Worm (Caenorhabditis elegans) whole organism, mixed stage, embryonic: Measurements from ENCODE around the gene dpf-6.
A peak's percentile ranks its signal among the peaks of the same experiment; 100 is the strongest.

Experiments used
- M03D4.4 ChIP-seq: sonication (generic microtip); optimal IDR thresholded peaks from 2 replicates; lab custom pipeline; 2017; ENCODE audit warnings: mild to moderate bottlenecking, missing genetic modification characterization, missing compliant biosample characterization
- bed-3 ChIP-seq: fragments of 200-800 bp; sonication (Bioruptor generic); optimal IDR thresholded peaks from 3 replicates; lab custom pipeline; 2018; ENCODE audit warnings: mild to moderate bottlenecking, missing genetic modification characterization, moderate library complexity, missing compliant biosample characterization
- blmp-1 ChIP-seq: fragments of 150-350 bp; optimal IDR thresholded peaks from 2 replicates; lab custom pipeline; 2014; ENCODE audit warnings: missing biosample characterization, missing genetic modification characterization
- ceh-39 ChIP-seq: fragments of 150-350 bp; optimal IDR thresholded peaks from 2 replicates; lab custom pipeline; 2014; ENCODE audit warnings: missing biosample characterization, missing genetic modification characterization
- ceh-83 ChIP-seq: fragments of 200-800 bp; sonication (Bioruptor generic); optimal IDR thresholded peaks from 2 replicates; lab custom pipeline; 2018; ENCODE audit warnings: mild to moderate bottlenecking, missing genetic modification characterization, missing compliant biosample characterization
- ces-1 ChIP-seq: fragments of 150-350 bp; optimal IDR thresholded peaks from 2 replicates; lab custom pipeline; 2014; ENCODE audit warnings: missing biosample characterization, missing genetic modification reagents, missing genetic modification characterization
- cnd-1 ChIP-seq: fragments of 200-800 bp; sonication (Bioruptor generic); optimal IDR thresholded peaks from 2 replicates; lab custom pipeline; 2018; ENCODE audit warnings: mild to moderate bottlenecking, missing genetic modification characterization, missing compliant biosample characterization
- drap-1 ChIP-seq: fragments of 200-800 bp; sonication (Bioruptor generic); optimal IDR thresholded peaks from 3 replicates; lab custom pipeline; 2018; ENCODE audit warnings: mild to moderate bottlenecking, missing genetic modification characterization, missing compliant biosample characterization
- elt-1 ChIP-seq: sonication (generic microtip); optimal IDR thresholded peaks from 2 replicates; lab custom pipeline; 2017; ENCODE audit warnings: missing genetic modification characterization, mild to moderate bottlenecking, missing compliant biosample characterization, antibody characterized with exemption, moderate library complexity, borderline replicate concordance; ENCODE audit not compliant: insufficient read depth
- elt-3 ChIP-seq: fragments of 150-350 bp; optimal IDR thresholded peaks from 2 replicates; lab custom pipeline; 2014; ENCODE audit warnings: missing biosample characterization, missing genetic modification characterization
- flh-1 ChIP-seq: fragments of 200-800 bp; sonication (Bioruptor generic); optimal IDR thresholded peaks from 2 replicates; lab custom pipeline; 2018; ENCODE audit warnings: mild to moderate bottlenecking, missing genetic modification characterization, moderate library complexity, missing compliant biosample characterization
- ham-2 ChIP-seq: fragments of 200-800 bp; sonication (Bioruptor generic); optimal IDR thresholded peaks from 2 replicates; lab custom pipeline; 2018; ENCODE audit warnings: mild to moderate bottlenecking, missing genetic modification characterization, missing compliant biosample characterization
- hlh-1 ChIP-seq: fragments of 150-350 bp; optimal IDR thresholded peaks from 2 replicates; lab custom pipeline; 2014; ENCODE audit warnings: missing biosample characterization, missing genetic modification reagents, missing genetic modification characterization
- lin-32 ChIP-seq: fragments of 200-800 bp; sonication (Bioruptor generic); optimal IDR thresholded peaks from 2 replicates; lab custom pipeline; 2018; ENCODE audit warnings: mild to moderate bottlenecking, missing genetic modification characterization, missing compliant biosample characterization
- lsy-2 ChIP-seq: fragments of 150-350 bp; optimal IDR thresholded peaks from 2 replicates; lab custom pipeline; 2014; ENCODE audit warnings: missing biosample characterization, missing genetic modification characterization
- mab-5 ChIP-seq: fragments of 150-350 bp; optimal IDR thresholded peaks from 2 replicates; lab custom pipeline; 2014; ENCODE audit warnings: missing biosample characterization, missing genetic modification characterization
- mep-1 ChIP-seq: fragments of 150-350 bp; optimal IDR thresholded peaks from 2 replicates; lab custom pipeline; 2017; ENCODE audit warnings: missing biosample characterization, missing genetic modification reagents, missing genetic modification characterization, inconsistent platforms
- mls-2 ChIP-seq: sonication (generic microtip); optimal IDR thresholded peaks from 2 replicates; lab custom pipeline; 2016; ENCODE audit warnings: mild to moderate bottlenecking, missing genetic modification characterization, moderate library complexity, missing compliant biosample characterization
- nhr-12 ChIP-seq: fragments of 150-350 bp; optimal IDR thresholded peaks from 2 replicates; lab custom pipeline; 2014; ENCODE audit warnings: missing biosample characterization, missing genetic modification characterization
- nhr-2 ChIP-seq: fragments of 150-350 bp; optimal IDR thresholded peaks from 2 replicates; lab custom pipeline; 2014; ENCODE audit warnings: missing biosample characterization, missing genetic modification characterization
- nhr-237 ChIP-seq: fragments of 150-350 bp; optimal IDR thresholded peaks from 2 replicates; lab custom pipeline; 2014; ENCODE audit warnings: missing biosample characterization, missing genetic modification characterization
- nhr-28 ChIP-seq: fragments of 150-350 bp; optimal IDR thresholded peaks from 2 replicates; lab custom pipeline; 2014; ENCODE audit warnings: missing biosample characterization, missing genetic modification characterization
- nhr-76 ChIP-seq: sonication (generic microtip); optimal IDR thresholded peaks from 2 replicates; lab custom pipeline; 2017; ENCODE audit warnings: missing biosample characterization, missing genetic modification characterization
- pha-4 ChIP-seq: fragments of 150-350 bp; optimal IDR thresholded peaks from 2 replicates; lab custom pipeline; 2018; ENCODE audit warnings: missing biosample characterization, missing genetic modification reagents, missing genetic modification characterization
- sem-2 ChIP-seq: fragments of 200-800 bp; sonication (Bioruptor generic); optimal IDR thresholded peaks from 2 replicates; lab custom pipeline; 2018; ENCODE audit warnings: mild to moderate bottlenecking, missing genetic modification characterization, missing compliant biosample characterization
- snpc-4 ChIP-seq: fragments of 150-350 bp; optimal IDR thresholded peaks from 2 replicates; lab custom pipeline; 2014; ENCODE audit warnings: missing biosample characterization, missing genetic modification characterization
- sptf-1 ChIP-seq: sonication (generic microtip); optimal IDR thresholded peaks from 2 replicates; lab custom pipeline; 2017; ENCODE audit warnings: mild to moderate bottlenecking, missing genetic modification characterization, moderate library complexity, missing compliant biosample characterization
- tbx-8 ChIP-seq: fragments of 200-800 bp; sonication (Bioruptor generic); optimal IDR thresholded peaks from 2 replicates; lab custom pipeline; 2018; ENCODE audit warnings: mild to moderate bottlenecking, missing genetic modification characterization, moderate library complexity, missing compliant biosample characterization
- unc-120 ChIP-seq: sonication (generic microtip); optimal IDR thresholded peaks from 2 replicates; lab custom pipeline; 2017; ENCODE audit warnings: missing genetic modification characterization, missing compliant biosample characterization; ENCODE audit not compliant: poor library complexity, severe bottlenecking
- unc-62 ChIP-seq: fragments of 150-350 bp; optimal IDR thresholded peaks from 2 replicates; lab custom pipeline; 2014; ENCODE audit warnings: missing biosample characterization, missing genetic modification reagents, missing genetic modification characterization
- zip-8 ChIP-seq: fragments of 150-350 bp; optimal IDR thresholded peaks from 2 replicates; lab custom pipeline; 2014; ENCODE audit warnings: missing biosample characterization, missing genetic modification characterization
- ztf-11 ChIP-seq: fragments of 150-350 bp; optimal IDR thresholded peaks from 2 replicates; lab custom pipeline; 2014; ENCODE audit warnings: missing biosample characterization, missing genetic modification characterization

dpf-6 gene

DNA sequence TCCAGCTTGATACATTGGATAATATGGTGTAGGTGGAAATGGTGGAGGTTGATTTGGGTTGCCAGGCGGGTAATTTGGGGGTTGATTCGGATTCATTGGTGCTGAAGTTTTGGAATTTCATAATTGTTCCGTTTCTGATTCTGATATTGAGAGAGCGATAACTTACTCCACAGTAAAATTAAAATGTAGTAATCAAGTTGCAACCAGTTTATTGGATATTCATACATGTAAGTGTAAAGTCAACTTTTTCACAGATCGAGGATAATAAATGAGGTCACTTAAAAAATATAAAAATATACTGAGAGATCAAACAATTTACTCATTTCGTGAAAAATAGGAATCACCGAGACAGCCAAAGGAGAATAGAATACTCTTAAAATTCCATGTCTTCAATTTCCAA, 10.1 kb upstream of the dpf-6 start, which contains the start of gene mdt-30:
TSS of gene mdt-30 (minus strand) at position 101 of the 400 bp plus-strand sequence.
- no peak for TF ChIP-seq cnd-1
- no peak for TF ChIP-seq nhr-76 (tag; lab: Kevin White, UChicago)
- TF ChIP-seq sptf-1 (tag; lab: Kevin White, UChicago), result no peak
- no peak for TF ChIP-seq pha-4 (tag; lab: Kevin White, UChicago)
- no peak for TF ChIP-seq ham-2 (GFP tag; lab: Kevin White, UChicago)
- TF ChIP-seq ztf-11 (tag; lab: Kevin White, UChicago), result no peak
- TF ChIP-seq ceh-39 (tag; lab: Kevin White, UChicago), result no peak
- TF ChIP-seq M03D4.4 (tag; lab: Kevin White, UChicago), result no peak
- no peak for TF ChIP-seq blmp-1 (tag; lab: Kevin White, UChicago)
- no peak for TF ChIP-seq nhr-2 (tag; lab: Kevin White, UChicago)
- TF ChIP-seq sem-2 (GFP tag; lab: Kevin White, UChicago), result no peak
- TF ChIP-seq tbx-8, result no peak
- TF ChIP-seq drap-1, result no peak
- no peak for TF ChIP-seq zip-8 (tag; lab: Kevin White, UChicago)
- no peak for TF ChIP-seq elt-3
- no peak for TF ChIP-seq mep-1
- TF ChIP-seq mls-2, result no peak

ce11 chrIII:8029487-8029886, 8.6 kb upstream of the dpf-6 start, which contains the start of gene F44B9.8:
TSS of gene F44B9.8 (minus strand) at chrIII:8029649.
- TF ChIP-seq snpc-4 (tag; lab: Kevin White, UChicago) (no peak), nhr-2 (tag; lab: Kevin White, UChicago) (no peak), nhr-28 (tag; lab: Kevin White, UChicago) (no peak), pha-4 (tag; lab: Kevin White, UChicago) (peak; percentile 17), flh-1 (no peak), lsy-2 (tag; lab: Kevin White, UChicago) (peak; percentile 39), mls-2 (no peak), nhr-237 (tag; lab: Kevin White, UChicago) (peak; percentile 31), hlh-1 (tag; lab: Kevin White, UChicago) (no peak), ceh-83 (GFP tag; lab: Kevin White, UChicago) (no peak), elt-3 (no peak), ztf-11 (tag; lab: Kevin White, UChicago) (no peak), nhr-76 (tag; lab: Kevin White, UChicago) (no peak), mep-1 (no peak), unc-62 (GFP tag; lab: Kevin White, UChicago) (no peak), sptf-1 (tag; lab: Kevin White, UChicago) (no peak), sem-2 (GFP tag; lab: Kevin White, UChicago) (no peak), lin-32 (GFP tag; lab: Kevin White, UChicago) (no peak)

DNA sequence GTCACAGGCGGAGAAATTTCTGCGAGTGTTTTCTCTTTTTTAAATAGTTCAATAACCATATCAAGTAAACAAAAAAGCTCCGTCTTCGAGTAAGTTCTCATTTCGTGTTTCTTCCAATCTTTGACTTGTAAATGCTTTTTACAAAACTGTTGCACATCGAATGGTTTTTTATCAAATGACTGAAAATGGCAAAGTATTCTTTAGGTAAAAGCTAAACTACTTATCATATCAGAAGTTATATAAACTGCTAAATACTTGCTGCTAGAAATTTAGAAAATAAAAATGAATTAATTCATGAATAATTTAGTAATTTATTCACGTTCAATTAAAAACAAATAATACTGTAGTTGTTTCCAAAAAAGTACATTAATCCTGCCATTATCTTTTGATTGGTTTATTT, 7.1 kb upstream of the dpf-6 start, which contains the start of gene F44B9.9:
TSS of gene F44B9.9 (minus strand) at position 101 of the 400 bp plus-strand sequence.
- TF ChIP-seq nhr-12 (tag; lab: Kevin White, UChicago) (no peak), lsy-2 (tag; lab: Kevin White, UChicago) (no peak), flh-1 (no peak), ztf-11 (tag; lab: Kevin White, UChicago) (no peak), nhr-28 (tag; lab: Kevin White, UChicago) (no peak), elt-1 (no peak), hlh-1 (tag; lab: Kevin White, UChicago) (no peak), blmp-1 (tag; lab: Kevin White, UChicago) (no peak), zip-8 (tag; lab: Kevin White, UChicago) (no peak), tbx-8 (no peak), M03D4.4 (tag; lab: Kevin White, UChicago) (no peak), mls-2 (no peak), ham-2 (GFP tag; lab: Kevin White, UChicago) (no peak), nhr-2 (tag; lab: Kevin White, UChicago) (no peak), nhr-237 (tag; lab: Kevin White, UChicago) (no peak)

DNA sequence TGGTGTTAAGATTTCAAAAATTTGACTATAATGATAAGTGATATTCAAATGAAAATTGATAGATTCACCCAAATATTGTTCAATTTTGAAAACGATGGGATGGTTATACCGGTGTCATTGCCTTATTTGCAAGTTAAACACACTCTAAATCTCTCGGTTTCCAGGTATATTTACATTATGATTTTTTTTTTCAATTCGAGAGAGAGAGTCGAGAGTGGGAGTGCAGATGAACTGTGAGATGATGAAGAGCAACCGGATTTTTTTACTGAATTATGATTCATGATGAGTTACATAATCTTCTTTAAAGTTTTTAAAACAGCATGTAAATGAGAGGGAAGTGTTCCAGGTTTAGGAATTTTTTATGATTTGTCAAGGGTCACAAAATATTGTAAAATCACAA, 4.5 kb upstream of the dpf-6 start, which contains the start of gene F44B9.10:
TSS of gene F44B9.10 (minus strand) at position 101 of the 400 bp plus-strand sequence.
- TF ChIP-seq elt-3, result no peak
- TF ChIP-seq mep-1, result no peak
- no peak for TF ChIP-seq zip-8 (tag; lab: Kevin White, UChicago)
- TF ChIP-seq M03D4.4 (tag; lab: Kevin White, UChicago), result no peak
- no peak for TF ChIP-seq elt-1
- no peak for TF ChIP-seq hlh-1 (tag; lab: Kevin White, UChicago)
- no peak for TF ChIP-seq mab-5 (tag; lab: Kevin White, UChicago)
- TF ChIP-seq sem-2 (GFP tag; lab: Kevin White, UChicago), result no peak
- no peak for TF ChIP-seq mls-2
- no peak for TF ChIP-seq blmp-1 (tag; lab: Kevin White, UChicago)
- no peak for TF ChIP-seq lsy-2 (tag; lab: Kevin White, UChicago)
- no peak for TF ChIP-seq unc-120 (tag; lab: Kevin White, UChicago)
- TF ChIP-seq ham-2 (GFP tag; lab: Kevin White, UChicago), result no peak
- no peak for TF ChIP-seq pha-4 (tag; lab: Kevin White, UChicago)
- TF ChIP-seq lin-32 (GFP tag; lab: Kevin White, UChicago), result no peak
- TF ChIP-seq nhr-12 (tag; lab: Kevin White, UChicago), result no peak
- TF ChIP-seq ces-1 (GFP tag; lab: Kevin White, UChicago), result no peak
- no peak for TF ChIP-seq bed-3 (GFP tag; lab: Kevin White, UChicago)
- no peak for TF ChIP-seq cnd-1
- TF ChIP-seq, all 35 proteins: peak for 0
